Fruit fly (Drosophila melanogaster) whole organism, embryonic: ENCODE measurements around the gene CG33795.
A peak's percentile ranks its signal among the peaks of the same experiment; 100 is the strongest.

Experiments used
- ATbp ChIP-seq: fragments of 200-800 bp; sonication (Bioruptor generic); optimal IDR thresholded peaks from 2 replicates; lab custom pipeline; 2017; ENCODE audit warnings: missing biosample characterization, mild to moderate bottlenecking, missing genetic modification characterization, missing genetic modification reagents
- Abd-B ChIP-seq: fragments of 200-800 bp; sonication (Bioruptor generic); optimal IDR thresholded peaks from 2 replicates; lab custom pipeline; 2018; ENCODE audit warnings: missing biosample characterization, mild to moderate bottlenecking, missing genetic modification characterization, moderate library complexity
- Antp ChIP-seq: fragments of 200-800 bp; sonication (Bioruptor generic); optimal IDR thresholded peaks from 3 replicates; lab custom pipeline; 2016; ENCODE audit warnings: missing biosample characterization, missing genetic modification characterization
- Bteb2 ChIP-seq: fragments of 200-800 bp; sonication (Bioruptor generic); optimal IDR thresholded peaks from 2 replicates; lab custom pipeline; 2016; ENCODE audit warnings: missing biosample characterization, missing genetic modification characterization
- CG10209 ChIP-seq: fragments of 200-800 bp; sonication (Bioruptor generic); optimal IDR thresholded peaks from 3 replicates; lab custom pipeline; 2017; ENCODE audit warnings: missing biosample characterization, mild to moderate bottlenecking, missing genetic modification characterization, missing genetic modification reagents
- CG12155 ChIP-seq: fragments of 200-800 bp; sonication (Bioruptor generic); optimal IDR thresholded peaks from 3 replicates; lab custom pipeline; 2016; ENCODE audit warnings: missing biosample characterization, missing genetic modification characterization
- CG12942 ChIP-seq: fragments of 200-800 bp; sonication (Bioruptor generic); optimal IDR thresholded peaks from 3 replicates; lab custom pipeline; 2016; ENCODE audit warnings: missing biosample characterization, missing genetic modification characterization
- CG13775 ChIP-seq: fragments of 200-800 bp; sonication (Bioruptor generic); optimal IDR thresholded peaks from 3 replicates; lab custom pipeline; 2017; ENCODE audit warnings: missing biosample characterization, mild to moderate bottlenecking, missing genetic modification characterization
- CG15011 ChIP-seq: fragments of 200-800 bp; sonication (Bioruptor generic); optimal IDR thresholded peaks from 3 replicates; lab custom pipeline; 2018; ENCODE audit warnings: missing biosample characterization, mild to moderate bottlenecking, missing genetic modification characterization
- CG18764 ChIP-seq: fragments of 200-800 bp; sonication (Bioruptor generic); optimal IDR thresholded peaks from 3 replicates; lab custom pipeline; 2016; ENCODE audit warnings: missing biosample characterization, missing genetic modification characterization
- CG2875 ChIP-seq: fragments of 200-800 bp; sonication (Bioruptor generic); optimal IDR thresholded peaks from 2 replicates; lab custom pipeline; 2017; ENCODE audit warnings: missing biosample characterization, mild to moderate bottlenecking, missing genetic modification characterization, missing genetic modification reagents
- CG32532 ChIP-seq: fragments of 200-800 bp; sonication (Bioruptor generic); IDR thresholded peaks from 2 replicates; pipeline ENCODE4 v1.3.6; 2022; ENCODE audit warnings: missing biosample characterization, missing genetic modification characterization
- CG33213 ChIP-seq: fragments of 200-800 bp; sonication (Bioruptor generic); optimal IDR thresholded peaks from 3 replicates; lab custom pipeline; 2016; ENCODE audit warnings: missing biosample characterization, missing genetic modification characterization
- CG4328 ChIP-seq: fragments of 200-800 bp; sonication (Bioruptor generic); optimal IDR thresholded peaks from 3 replicates; lab custom pipeline; 2017; ENCODE audit warnings: missing biosample characterization, missing genetic modification reagents, missing genetic modification characterization
- CG4360 ChIP-seq: fragments of 200-800 bp; sonication (Bioruptor generic); IDR thresholded peaks from 2 replicates; pipeline ENCODE4 v1.3.6; 2022; ENCODE audit warnings: missing biosample characterization, missing genetic modification characterization
- CG4707 ChIP-seq: fragments of 200-800 bp; sonication (Bioruptor generic); optimal IDR thresholded peaks from 2 replicates; lab custom pipeline; 2018; ENCODE audit warnings: missing biosample characterization, mild to moderate bottlenecking, missing genetic modification characterization, moderate library complexity
- CG6654 ChIP-seq: fragments of 200-800 bp; sonication (Bioruptor generic); optimal IDR thresholded peaks from 2 replicates; lab custom pipeline; 2017; ENCODE audit warnings: missing biosample characterization, mild to moderate bottlenecking, missing genetic modification characterization
- CG7271 ChIP-seq: fragments of 200-800 bp; sonication (Bioruptor generic); optimal IDR thresholded peaks from 2 replicates; lab custom pipeline; 2018; ENCODE audit warnings: missing biosample characterization, mild to moderate bottlenecking, missing genetic modification characterization, moderate library complexity
- CG7928 ChIP-seq: fragments of 200-800 bp; sonication (Bioruptor generic); optimal IDR thresholded peaks from 2 replicates; lab custom pipeline; 2017; ENCODE audit warnings: missing biosample characterization, mild to moderate bottlenecking, missing genetic modification characterization
- CG7987 ChIP-seq: fragments of 200-800 bp; sonication (Bioruptor generic); optimal IDR thresholded peaks from 2 replicates; lab custom pipeline; 2018; ENCODE audit warnings: missing biosample characterization, mild to moderate bottlenecking, missing genetic modification characterization, moderate library complexity
- CG8388 ChIP-seq: fragments of 200-800 bp; sonication (Bioruptor generic); optimal IDR thresholded peaks from 2 replicates; lab custom pipeline; 2019; ENCODE audit warnings: missing biosample characterization, mild to moderate bottlenecking, missing genetic modification characterization, moderate library complexity
- Dll ChIP-seq: fragments of 200-800 bp; sonication (Bioruptor generic); IDR thresholded peaks from 4 replicates; pipeline ENCODE4 v1.3.6; 2022; ENCODE audit warnings: missing biosample characterization, missing genetic modification characterization; ENCODE audit not compliant: partially characterized antibody
- Elba2 ChIP-seq: fragments of 200-800 bp; sonication (Bioruptor generic); optimal IDR thresholded peaks from 3 replicates; lab custom pipeline; 2016; ENCODE audit warnings: missing biosample characterization, missing genetic modification characterization
- HLH4C ChIP-seq: fragments of 200-800 bp; sonication (Bioruptor generic); IDR thresholded peaks from 3 replicates; pipeline ENCODE4 v1.3.6; 2022; ENCODE audit warnings: missing biosample characterization, missing genetic modification characterization; ENCODE audit not compliant: partially characterized antibody
- MBD-R2 ChIP-seq: fragments of 200-800 bp; sonication (Bioruptor generic); IDR thresholded peaks from 2 replicates; pipeline ENCODE4 v1.3.6; 2022; ENCODE audit warnings: missing biosample characterization, missing genetic modification characterization
- NFAT ChIP-seq: fragments of 200-800 bp; sonication (Bioruptor generic); IDR thresholded peaks from 2 replicates; pipeline ENCODE4 v1.3.6; 2022; ENCODE audit warnings: missing biosample characterization, missing genetic modification characterization
- NK7.1 ChIP-seq: fragments of 200-800 bp; sonication (Bioruptor generic); optimal IDR thresholded peaks from 3 replicates; lab custom pipeline; 2016; ENCODE audit warnings: missing biosample characterization, missing genetic modification characterization
- Nf-YB ChIP-seq: fragments of 200-800 bp; sonication (Bioruptor generic); optimal IDR thresholded peaks from 3 replicates; lab custom pipeline; 2019; ENCODE audit warnings: missing biosample characterization, mild to moderate bottlenecking, missing genetic modification characterization, moderate library complexity
- Oli ChIP-seq: fragments of 200-800 bp; sonication (Bioruptor generic); optimal IDR thresholded peaks from 2 replicates; lab custom pipeline; 2018; ENCODE audit warnings: missing biosample characterization, mild to moderate bottlenecking, missing genetic modification characterization, moderate library complexity
- Ssrp ChIP-seq: fragments of 200-800 bp; sonication (Bioruptor generic); optimal IDR thresholded peaks from 2 replicates; lab custom pipeline; 2018; ENCODE audit warnings: missing biosample characterization, mild to moderate bottlenecking, missing genetic modification characterization, moderate library complexity
- Vsx1 ChIP-seq: fragments of 200-800 bp; sonication (Bioruptor generic); optimal IDR thresholded peaks from 2 replicates; lab custom pipeline; 2017; ENCODE audit warnings: missing biosample characterization, mild to moderate bottlenecking, missing genetic modification characterization, missing genetic modification reagents
- Xrp1 ChIP-seq: fragments of 200-800 bp; sonication (Bioruptor generic); IDR thresholded peaks from 2 replicates; pipeline ENCODE4 v1.3.6; 2022; ENCODE audit warnings: missing biosample characterization, missing genetic modification characterization
- YL-1 ChIP-seq: fragments of 200-800 bp; sonication (Bioruptor generic); optimal IDR thresholded peaks from 3 replicates; lab custom pipeline; 2017; ENCODE audit warnings: missing biosample characterization, mild to moderate bottlenecking, missing genetic modification characterization
- ab ChIP-seq: fragments of 200-800 bp; sonication (Bioruptor generic); optimal IDR thresholded peaks from 2 replicates; lab custom pipeline; 2016; ENCODE audit warnings: missing biosample characterization, missing genetic modification characterization
- amos ChIP-seq: fragments of 200-800 bp; sonication (Bioruptor generic); IDR thresholded peaks from 2 replicates; pipeline ENCODE4 v1.3.6; 2022; ENCODE audit warnings: missing biosample characterization, missing genetic modification characterization; ENCODE audit not compliant: partially characterized antibody
- ara ChIP-seq: fragments of 200-800 bp; sonication (Bioruptor generic); IDR thresholded peaks from 2 replicates; pipeline ENCODE4 v1.3.6; 2022; ENCODE audit warnings: missing biosample characterization, missing genetic modification characterization
- ash1 ChIP-seq: fragments of 200-800 bp; sonication (Bioruptor generic); optimal IDR thresholded peaks from 2 replicates; lab custom pipeline; 2018; ENCODE audit warnings: missing biosample characterization, mild to moderate bottlenecking, missing genetic modification characterization
- br ChIP-seq: fragments of >200 bp; optimal IDR thresholded peaks from 2 replicates; lab custom pipeline; 2017
- croc ChIP-seq: fragments of 200-800 bp; sonication (Bioruptor generic); conservative IDR thresholded peaks from 3 replicates; pipeline ENCODE4 v1.3.6; 2022; ENCODE audit warnings: missing biosample characterization, missing genetic modification characterization
- exex ChIP-seq: fragments of 200-800 bp; sonication (Bioruptor generic); optimal IDR thresholded peaks from 4 replicates; lab custom pipeline; 2018; ENCODE audit warnings: missing biosample characterization, mild to moderate bottlenecking, missing genetic modification characterization, moderate library complexity
- ftz-f1 ChIP-seq: fragments of 200-800 bp; sonication (Bioruptor generic); optimal IDR thresholded peaks from 2 replicates; lab custom pipeline; 2016; ENCODE audit warnings: missing biosample characterization, missing genetic modification characterization
- gt ChIP-seq: fragments of 200-800 bp; sonication (Bioruptor generic); IDR thresholded peaks from 2 replicates; pipeline ENCODE4 v1.3.6; 2022; ENCODE audit warnings: missing biosample characterization, missing genetic modification characterization
- kni ChIP-seq: fragments of 200-800 bp; sonication (Bioruptor generic); optimal IDR thresholded peaks from 3 replicates; lab custom pipeline; 2017; ENCODE audit warnings: mild to moderate bottlenecking, missing biosample characterization, missing genetic modification reagents, missing genetic modification characterization
- nom ChIP-seq: fragments of 200-800 bp; sonication (Bioruptor generic); optimal IDR thresholded peaks from 2 replicates; lab custom pipeline; 2017; ENCODE audit warnings: missing biosample characterization, missing genetic modification characterization, mild to moderate bottlenecking, moderate library complexity, missing genetic modification reagents
- org-1 ChIP-seq: fragments of 200-800 bp; sonication (Bioruptor generic); optimal IDR thresholded peaks from 2 replicates; lab custom pipeline; 2017; ENCODE audit warnings: missing biosample characterization, missing genetic modification characterization
- ranshi ChIP-seq: fragments of 200-800 bp; sonication (Bioruptor generic); IDR thresholded peaks from 2 replicates; pipeline ENCODE4 v1.3.6; 2022; ENCODE audit warnings: missing biosample characterization, missing genetic modification characterization
- sc ChIP-seq, 3 experiments: fragments of >200 bp in 2 of 3; fragments of 200-800 bp in 1 of 3; sonication (Bioruptor generic) in 1 of 3; optimal IDR thresholded peaks; 2 replicates in 2 of 3; 3 replicates in 1 of 3; lab custom pipeline; 2017; ENCODE audit warnings: mild to moderate bottlenecking in 1 of 3, missing biosample characterization in 1 of 3, missing genetic modification characterization in 1 of 3, missing genetic modification reagents in 1 of 3
- vvl ChIP-seq: fragments of 200-800 bp; sonication (Bioruptor generic); IDR thresholded peaks from 2 replicates; pipeline ENCODE4 v1.3.6; 2022; ENCODE audit warnings: missing biosample characterization, missing genetic modification characterization
- wor ChIP-seq: fragments of 200-800 bp; sonication (Bioruptor generic); IDR thresholded peaks from 2 replicates; pipeline ENCODE4 v1.3.6; 2022; ENCODE audit warnings: missing biosample characterization, missing genetic modification characterization

The CG33795 gene

DNA sequence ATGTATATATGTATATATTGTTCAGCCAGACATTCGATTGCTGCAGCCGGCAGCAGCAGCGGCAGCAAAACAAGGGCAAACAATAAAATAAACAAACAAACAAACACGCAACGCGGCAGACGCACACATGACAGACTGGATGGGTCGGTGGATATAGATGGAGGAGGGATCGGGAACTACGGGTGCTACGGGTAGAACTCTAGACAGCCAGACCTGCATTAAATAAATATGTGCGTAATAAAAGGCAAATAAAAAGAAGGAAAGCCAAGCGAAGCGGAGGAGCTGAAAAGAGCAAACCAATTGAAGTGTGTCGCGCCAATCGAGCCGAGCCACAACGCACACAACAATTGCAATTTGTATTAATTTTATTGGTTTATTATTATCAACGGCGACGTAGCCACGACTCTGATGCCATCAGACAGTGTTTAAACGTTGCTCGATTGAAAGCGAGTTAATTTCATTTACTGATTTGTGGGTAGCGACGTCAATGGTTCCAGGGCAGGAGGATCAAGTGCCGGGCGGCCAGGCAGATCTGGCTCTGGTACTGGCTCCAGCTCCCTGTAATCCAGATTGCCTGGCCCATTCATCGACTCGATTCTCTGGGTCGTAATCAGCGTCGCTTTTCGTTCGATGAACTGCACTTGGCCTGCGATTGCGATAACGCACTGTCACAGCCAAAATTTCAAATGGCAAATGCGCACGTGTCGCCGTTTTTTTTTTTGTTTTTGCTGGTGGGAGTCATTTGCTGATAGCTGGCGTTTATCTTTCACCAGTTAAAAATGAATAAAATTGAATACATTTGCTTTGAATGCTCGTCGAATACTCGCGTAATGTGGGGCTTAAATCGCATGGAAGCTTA lies 22.9 kb upstream of the CG33795 start (continued):
- TF ChIP-seq vvl (GFP tag; lab: Robert Waterston, UW) (no peak), amos (no peak), br (lab: Kevin White, UChicago) (no peak), CG13775 (GFP tag; lab: Kevin White, UChicago) (no peak), ranshi (GFP tag; lab: Robert Waterston, UW) (no peak), Nf-YB (GFP tag; lab: Kevin White, UChicago) (peak; percentile 24), CG10209 (GFP tag; lab: Kevin White, UChicago) (peak; percentile 52), Antp (GFP tag; lab: Kevin White, UChicago) (no peak), CG2875 (peak; percentile 81), CG4328 (GFP tag; lab: Kevin White, UChicago) (no peak), kni (GFP tag; lab: Kevin White, UChicago) (no peak), Bteb2 (no peak), MBD-R2 (GFP tag; lab: Robert Waterston, UW) (no peak), CG4707 (GFP tag; lab: Kevin White, UChicago) (peak; percentile 48), wor (GFP tag; lab: Robert Waterston, UW) (no peak), org-1 (GFP tag; lab: Kevin White, UChicago) (peak; percentile 7), CG33213 (GFP tag; lab: Kevin White, UChicago) (no peak), Vsx1 (no peak), nom (GFP tag; lab: Kevin White, UChicago) (peak; percentile 85), CG7271 (tag; lab: Kevin White, UChicago) (no peak), Xrp1 (GFP tag; lab: Robert Waterston, UW) (no peak), CG18764 (no peak), CG7928 (GFP tag; lab: Kevin White, UChicago) (no peak), CG32532 (GFP tag; lab: Robert Waterston, UW) (no peak), Abd-B (GFP tag; lab: Kevin White, UChicago) (no peak), CG12942 (no peak), NFAT (no peak), Ssrp (no peak), ab (GFP tag; lab: Kevin White, UChicago) (no peak), YL-1 (GFP tag; lab: Kevin White, UChicago) (no peak), Oli (tag; lab: Kevin White, UChicago) (no peak), exex (tag; lab: Kevin White, UChicago) (no peak), CG6654 (GFP tag; lab: Kevin White, UChicago) (peak; percentile 13), ftz-f1 (GFP tag; lab: Kevin White, UChicago) (no peak), gt (GFP tag; lab: Robert Waterston, UW) (no peak), ATbp (GFP tag; lab: Kevin White, UChicago) (peak; percentile 75), CG7987 (GFP tag; lab: Kevin White, UChicago) (peak; percentile 48), sc (optimal IDR thresholded peaks at IDR 0.05; lab: Kevin White, UChicago) (no peak), sc (GFP tag; optimal IDR thresholded peaks at IDR 0.05; lab: Kevin White, UChicago) (peak; percentile 65), Dll (GFP tag; lab: Robert Waterston, UW) (no peak), Elba2 (GFP tag; lab: Kevin White, UChicago) (no peak), CG12155 (no peak), ara (GFP tag; lab: Robert Waterston, UW) (peak; percentile 24; the same call in 1 of the 2 replicates), CG15011 (GFP tag; lab: Kevin White, UChicago) (no peak), croc (0 out of 3 replicates have a peak, but pooled peaks have one; percentile 17), HLH4C (GFP tag; lab: Robert Waterston, UW) (no peak), CG8388 (GFP tag; lab: Kevin White, UChicago) (peak; percentile 10), ash1 (GFP tag; lab: Kevin White, UChicago) (no peak), CG4360 (GFP tag; lab: Robert Waterston, UW) (no peak), NK7.1 (GFP tag; lab: Kevin White, UChicago) (no peak)
